Fruit fly (Drosophila melanogaster): ENCODE results near the gene Slbp.
A peak's percentile ranks its signal among the peaks of the same experiment; 100 is the strongest.

Slbp gene

DNA sequence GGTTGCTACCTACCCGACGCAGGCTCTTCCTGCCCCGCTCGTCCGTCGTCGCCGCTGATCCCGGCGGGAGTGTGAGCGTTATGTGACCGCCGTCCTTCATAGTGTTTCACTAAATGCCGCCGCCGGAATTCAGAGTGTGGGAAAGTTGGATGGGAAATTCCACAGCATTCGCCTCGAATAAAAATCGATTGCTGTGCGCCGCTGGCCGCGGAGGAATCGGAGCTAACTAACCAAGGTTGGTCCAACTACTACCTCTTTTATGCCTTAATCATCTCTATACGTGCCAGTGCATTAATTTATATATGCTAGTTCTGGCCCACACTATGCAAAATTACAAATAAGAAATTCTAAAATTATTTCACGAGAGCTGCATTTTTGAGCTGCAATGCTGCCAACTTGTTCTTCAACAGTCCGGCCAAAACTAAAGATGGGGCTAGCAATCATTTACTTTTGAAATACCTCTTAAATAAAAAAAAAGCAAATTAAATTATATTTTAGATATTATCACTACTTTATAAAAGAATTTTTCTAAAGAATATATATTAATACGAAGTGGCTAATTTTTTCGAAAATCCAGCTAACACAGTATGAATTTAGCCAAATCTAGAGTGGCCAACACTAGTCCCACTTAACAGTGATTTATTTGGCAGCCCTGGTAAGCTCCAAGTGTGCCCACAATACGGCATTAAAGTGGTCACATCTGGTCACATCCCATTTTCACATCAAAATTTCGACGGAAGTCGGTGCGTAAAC, 40.5 kb downstream of the Slbp start, which contains the start of the genes alpha-Man-Ib and Pdhb (continued):
- no peak for TF ChIP-seq CG6791 (GFP tag; IDR thresholded peaks at IDR 0.05; ENCODE audit: partially characterized antibody)
- peak; percentile 44 for TF ChIP-seq Rx (GFP tag; IDR thresholded peaks at IDR 0.05)
- peak; percentile 75 for TF ChIP-seq HmgZ (tag; optimal IDR thresholded peaks at IDR 0.05)
- peak; percentile 49 for TF ChIP-seq bab2 (GFP tag; optimal IDR thresholded peaks at IDR 0.05)
- TF ChIP-seq CG2678 (tag; optimal IDR thresholded peaks at IDR 0.05): peak; percentile 84
- TF ChIP-seq emc (GFP tag; optimal IDR thresholded peaks at IDR 0.05): no peak
- peak; percentile 11 for TF ChIP-seq CG17361 (GFP tag; IDR thresholded peaks at IDR 0.05)
- TF ChIP-seq CG4730 (GFP tag; IDR thresholded peaks at IDR 0.05): peak; percentile 65
- TF ChIP-seq CG16779 (GFP tag; IDR thresholded peaks at IDR 0.05): peak; percentile 64; the same call in 1 of the 2 replicates
- TF ChIP-seq CG15514 (GFP tag; optimal IDR thresholded peaks at IDR 0.05): peak; percentile 83
- TF ChIP-seq CG13287 (GFP tag; IDR thresholded peaks at IDR 0.05; ENCODE audit: partially characterized antibody): peak; percentile 56
- TF ChIP-seq Fer2 (tag; optimal IDR thresholded peaks at IDR 0.05): peak; percentile 66
- TF ChIP-seq slou (GFP tag; optimal IDR thresholded peaks at IDR 0.05): peak; percentile 65
- TF ChIP-seq Fer1 (GFP tag; optimal IDR thresholded peaks at IDR 0.05): peak; percentile 63
- peak; percentile 63; the same call in 1 of the 2 replicates for TF ChIP-seq danr (GFP tag; IDR thresholded peaks at IDR 0.05)
- peak; percentile 79 for TF ChIP-seq esg (GFP tag; conservative IDR thresholded peaks at IDR 0.05)
- peak; percentile 90 for TF ChIP-seq CG2712 (tag; optimal IDR thresholded peaks at IDR 0.05)
- no peak for TF ChIP-seq CG34376 (GFP tag; optimal IDR thresholded peaks at IDR 0.05)
- no peak for TF ChIP-seq Atf-2 (GFP tag; optimal IDR thresholded peaks at IDR 0.05)
- peak; percentile 25 for TF ChIP-seq cwo (GFP tag; optimal IDR thresholded peaks at IDR 0.05)
- peak; percentile 97 for TF ChIP-seq CG3995 (GFP tag; optimal IDR thresholded peaks at IDR 0.05)
- peak; percentile 73; the same call in 1 of the 2 replicates for TF ChIP-seq CG32767 (GFP tag; IDR thresholded peaks at IDR 0.05)
- TF ChIP-seq CG6689 (GFP tag; IDR thresholded peaks at IDR 0.05): peak; percentile 76
- peak; percentile 77 for TF ChIP-seq az2 (GFP tag; optimal IDR thresholded peaks at IDR 0.05)
- peak; percentile 87 for TF ChIP-seq CG13424 (tag; optimal IDR thresholded peaks at IDR 0.05)
- peak; percentile 53; the same call in 2 of the 3 replicates for TF ChIP-seq zfh1 (GFP tag; IDR thresholded peaks at IDR 0.05)
- peak; percentile 87 for TF ChIP-seq Xbp1 (GFP tag; optimal IDR thresholded peaks at IDR 0.05)
- peak; percentile 84; the same call in 3 of the 4 replicates for TF ChIP-seq Gug (GFP tag; IDR thresholded peaks at IDR 0.05)
- no peak for TF ChIP-seq en (GFP tag; optimal IDR thresholded peaks at IDR 0.05)
- TF ChIP-seq ase (GFP tag; IDR thresholded peaks at IDR 0.05): peak; percentile 74
- peak; percentile 60 for TF ChIP-seq cato (GFP tag; optimal IDR thresholded peaks at IDR 0.05; ENCODE audit: borderline replicate concordance)
- peak; percentile 25 for TF ChIP-seq Dad (GFP tag; optimal IDR thresholded peaks at IDR 0.05)
- peak; percentile 80 for TF ChIP-seq CG18599 (GFP tag; optimal IDR thresholded peaks at IDR 0.05)
- peak; percentile 31 for TF ChIP-seq CG5245 (GFP tag; optimal IDR thresholded peaks at IDR 0.05)
- TF ChIP-seq CkIIα-i1 (GFP tag; IDR thresholded peaks at IDR 0.05): no peak
- TF ChIP-seq sima (GFP tag; optimal IDR thresholded peaks at IDR 0.05): no peak
- peak; percentile 50; the same call in 1 of the 2 replicates for TF ChIP-seq ro (GFP tag; IDR thresholded peaks at IDR 0.05)
- peak; percentile 57; the same call in 1 of the 3 replicates for TF ChIP-seq CG11695 (GFP tag; IDR thresholded peaks at IDR 0.05)
- TF ChIP-seq Ravus (GFP tag; IDR thresholded peaks at IDR 0.05): no peak
- no peak for TF ChIP-seq nau (GFP tag; optimal IDR thresholded peaks at IDR 0.05)
- TF ChIP-seq sc (optimal IDR thresholded peaks at IDR 0.05): no peak
- TF ChIP-seq sc (GFP tag; optimal IDR thresholded peaks at IDR 0.05): peak; percentile 33
- peak; percentile 63; the same call in 1 of the 3 replicates for TF ChIP-seq CG11093 (GFP tag; IDR thresholded peaks at IDR 0.05)
- peak; percentile 58; the same call in 2 of the 3 replicates for TF ChIP-seq CG2889 (GFP tag; IDR thresholded peaks at IDR 0.05)
- TF ChIP-seq ab (GFP tag; optimal IDR thresholded peaks at IDR 0.05): no peak
- TF ChIP-seq CG17359 (tag; optimal IDR thresholded peaks at IDR 0.05): peak; percentile 71
- TF ChIP-seq bbx (GFP tag; IDR thresholded peaks at IDR 0.05; ENCODE audit: partially characterized antibody): no peak
- TF ChIP-seq kni (GFP tag; optimal IDR thresholded peaks at IDR 0.05): no peak
- TF ChIP-seq CG30020 (tag; optimal IDR thresholded peaks at IDR 0.05): peak; percentile 76

Data from whole organism, embryonic.